Fruit fly (Drosophila melanogaster) whole organism, adult: Measurements from ENCODE around the gene CG3703.

ENCODE experiments used
- CG33017 ChIP-seq: fragments of 200-800 bp; sonication (Bioruptor generic); optimal IDR thresholded peaks from 2 replicates; lab custom pipeline; 2018; ENCODE audit warnings: missing biosample characterization, mild to moderate bottlenecking, missing genetic modification characterization, moderate library complexity
- CG5204 ChIP-seq: fragments of 200-800 bp; sonication (Bioruptor generic); optimal IDR thresholded peaks from 2 replicates; lab custom pipeline; 2016; ENCODE audit warnings: missing biosample characterization, missing genetic modification characterization
- kay ChIP-seq: fragments of 200-800 bp; sonication (Bioruptor generic); peaks from one replicate; lab custom pipeline; 2016; ENCODE audit warnings: missing biosample characterization, missing genetic modification characterization, borderline replicate concordance
- ovo ChIP-seq: fragments of 200-800 bp; sonication (Bioruptor generic); optimal IDR thresholded peaks from 2 replicates; lab custom pipeline; 2016; ENCODE audit warnings: missing biosample characterization, missing genetic modification characterization
- toe ChIP-seq: fragments of 200-800 bp; sonication (Bioruptor generic); optimal IDR thresholded peaks from 2 replicates; lab custom pipeline; 2016; ENCODE audit warnings: missing biosample characterization, missing genetic modification characterization

dm6 chrX:951800-952199 is 6.2 kb upstream of the CG3703 start, which contains the start of gene CG3690:
- TF ChIP-seq ovo (GFP tag; lab: Kevin White, UChicago) (no peak), kay (GFP tag; lab: Kevin White, UChicago) (no peak), CG5204 (GFP tag; lab: Kevin White, UChicago) (no peak), CG33017 (tag; lab: Kevin White, UChicago) (no peak), toe (GFP tag; lab: Kevin White, UChicago) (no peak)
